Worm (Caenorhabditis elegans) whole organism, late embryonic: ENCODE measurements around the gene F39G3.3.
"Not testable (repeated sequence)": the region's sequence is repeated elsewhere in the genome, so short reads cannot be mapped to it uniquely, and the experiment has no call there.

Experiments
- C08G9.2 ChIP-seq: sonication (generic microtip); optimal IDR thresholded peaks from 2 replicates; lab custom pipeline; 2016; ENCODE audit warnings: mild to moderate bottlenecking, missing genetic modification characterization, moderate library complexity, missing compliant biosample characterization
- T23F11.4 ChIP-seq: fragments of 200-800 bp; sonication (Bioruptor generic); optimal IDR thresholded peaks from 2 replicates; lab custom pipeline; 2018; ENCODE audit warnings: mild to moderate bottlenecking, missing genetic modification characterization, missing compliant biosample characterization
- Y22D7AL.16 ChIP-seq: sonication (generic microtip); optimal IDR thresholded peaks from 2 replicates; lab custom pipeline; 2016; ENCODE audit warnings: missing genetic modification characterization, missing compliant biosample characterization
- ahr-1 ChIP-seq: sonication (generic microtip); optimal IDR thresholded peaks from 2 replicates; lab custom pipeline; 2016; ENCODE audit warnings: missing genetic modification characterization, missing compliant biosample characterization
- ceh-18 ChIP-seq: sonication (generic microtip); optimal IDR thresholded peaks from 2 replicates; lab custom pipeline; 2016; ENCODE audit warnings: missing genetic modification characterization, missing compliant biosample characterization
- ceh-19 ChIP-seq: fragments of 200-800 bp; sonication (Bioruptor generic); optimal IDR thresholded peaks from 2 replicates; lab custom pipeline; 2018; ENCODE audit warnings: mild to moderate bottlenecking, missing genetic modification characterization, missing compliant biosample characterization
- ceh-24 ChIP-seq: sonication (generic microtip); optimal IDR thresholded peaks from 2 replicates; lab custom pipeline; 2016; ENCODE audit warnings: mild to moderate bottlenecking, missing genetic modification characterization, missing compliant biosample characterization
- ceh-31 ChIP-seq: sonication (generic microtip); optimal IDR thresholded peaks from 2 replicates; lab custom pipeline; 2016; ENCODE audit warnings: missing genetic modification characterization, missing compliant biosample characterization
- ceh-34 ChIP-seq: sonication (generic microtip); optimal IDR thresholded peaks from 2 replicates; lab custom pipeline; 2016; ENCODE audit warnings: mild to moderate bottlenecking, missing genetic modification characterization, missing compliant biosample characterization
- ceh-45 ChIP-seq: fragments of 200-800 bp; sonication (Bioruptor generic); IDR thresholded peaks from 2 replicates; pipeline ENCODE4 v1.3.6; 2022; ENCODE audit warnings: missing genetic modification reagents, missing genetic modification characterization, missing compliant biosample characterization
- ceh-48 ChIP-seq: sonication (generic microtip); optimal IDR thresholded peaks from 2 replicates; lab custom pipeline; 2016; ENCODE audit warnings: missing genetic modification characterization, inconsistent platforms, missing compliant biosample characterization
- ceh-6 ChIP-seq: fragments of 200-800 bp; sonication (Bioruptor generic); optimal IDR thresholded peaks from 2 replicates; lab custom pipeline; 2018; ENCODE audit warnings: mild to moderate bottlenecking, missing genetic modification characterization, missing compliant biosample characterization
- ceh-9 ChIP-seq: sonication (generic microtip); optimal IDR thresholded peaks from 2 replicates; lab custom pipeline; 2016; ENCODE audit warnings: mild to moderate bottlenecking, missing genetic modification characterization, inconsistent platforms, missing compliant biosample characterization
- dve-1 ChIP-seq: sonication (generic microtip); optimal IDR thresholded peaks from 2 replicates; lab custom pipeline; 2017; ENCODE audit warnings: antibody characterized with exemption, mild to moderate bottlenecking, missing genetic modification characterization, missing compliant biosample characterization
- elt-2 ChIP-seq: sonication (generic microtip); optimal IDR thresholded peaks from 2 replicates; lab custom pipeline; 2016; ENCODE audit warnings: missing genetic modification reagents, missing genetic modification characterization, missing compliant biosample characterization
- elt-4 ChIP-seq: sonication (generic microtip); optimal IDR thresholded peaks from 2 replicates; lab custom pipeline; 2016; ENCODE audit warnings: missing genetic modification characterization, missing compliant biosample characterization
- ets-4 ChIP-seq: sonication (generic microtip); optimal IDR thresholded peaks from 2 replicates; lab custom pipeline; 2016; ENCODE audit warnings: missing genetic modification characterization, missing compliant biosample characterization
- eyg-1 ChIP-seq: sonication (generic microtip); optimal IDR thresholded peaks from 2 replicates; lab custom pipeline; 2016; ENCODE audit warnings: missing genotype, missing genetic modification characterization, missing compliant biosample characterization
- fkh-10 ChIP-seq: fragments of 150-350 bp; optimal IDR thresholded peaks from 2 replicates; lab custom pipeline; 2014; ENCODE audit warnings: missing biosample characterization, missing genetic modification reagents, missing genetic modification characterization
- fkh-6 ChIP-seq: sonication (generic microtip); optimal IDR thresholded peaks from 2 replicates; lab custom pipeline; 2016; ENCODE audit warnings: missing genetic modification characterization, missing compliant biosample characterization
- hlh-30 ChIP-seq: sonication (generic microtip); optimal IDR thresholded peaks from 2 replicates; lab custom pipeline; 2017; ENCODE audit warnings: antibody characterized with exemption, missing genetic modification characterization, missing compliant biosample characterization; ENCODE audit not compliant: insufficient read depth
- hlh-8 ChIP-seq: sonication (generic microtip); optimal IDR thresholded peaks from 2 replicates; lab custom pipeline; 2016; ENCODE audit warnings: missing genotype, missing genetic modification characterization, missing compliant biosample characterization
- madf-2 ChIP-seq: sonication (generic microtip); optimal IDR thresholded peaks from 2 replicates; lab custom pipeline; 2017; ENCODE audit warnings: missing genetic modification characterization, missing compliant biosample characterization
- nhr-11 ChIP-seq: fragments of 150-350 bp; optimal IDR thresholded peaks from 2 replicates; lab custom pipeline; 2014; ENCODE audit warnings: missing biosample characterization, missing genetic modification characterization
- nhr-232 ChIP-seq: sonication (generic microtip); optimal IDR thresholded peaks from 2 replicates; lab custom pipeline; 2016; ENCODE audit warnings: missing genetic modification characterization, missing compliant biosample characterization
- npax-4 ChIP-seq: sonication (generic microtip); optimal IDR thresholded peaks from 2 replicates; lab custom pipeline; 2016; ENCODE audit warnings: missing genetic modification characterization, missing compliant biosample characterization
- pag-3 ChIP-seq: sonication (generic microtip); optimal IDR thresholded peaks from 2 replicates; lab custom pipeline; 2016; ENCODE audit warnings: missing compliant biosample characterization, missing genetic modification characterization, borderline replicate concordance
- pha-2 ChIP-seq: sonication (generic microtip); optimal IDR thresholded peaks from 2 replicates; lab custom pipeline; 2017; ENCODE audit warnings: mild to moderate bottlenecking, missing genetic modification characterization, missing compliant biosample characterization
- pqm-1 ChIP-seq: sonication (generic microtip); optimal IDR thresholded peaks from 2 replicates; lab custom pipeline; 2016; ENCODE audit warnings: missing genetic modification characterization, missing compliant biosample characterization
- ref-2 ChIP-seq: sonication (generic microtip); optimal IDR thresholded peaks from 2 replicates; lab custom pipeline; 2016; ENCODE audit warnings: missing genetic modification characterization, missing compliant biosample characterization
- sdc-2 ChIP-seq: sonication (generic microtip); optimal IDR thresholded peaks from 2 replicates; lab custom pipeline; 2016; ENCODE audit warnings: missing genotype, missing genetic modification characterization, missing compliant biosample characterization
- syd-9 ChIP-seq: sonication (generic microtip); optimal IDR thresholded peaks from 2 replicates; lab custom pipeline; 2016; ENCODE audit warnings: mild to moderate bottlenecking, missing genetic modification characterization, moderate library complexity, missing compliant biosample characterization
- tbx-2 ChIP-seq: sonication (generic microtip); optimal IDR thresholded peaks from 2 replicates; lab custom pipeline; 2016; ENCODE audit warnings: missing genetic modification characterization, missing compliant biosample characterization
- tbx-7 ChIP-seq: sonication (generic microtip); optimal IDR thresholded peaks from 2 replicates; lab custom pipeline; 2016; ENCODE audit warnings: missing genotype, missing genetic modification characterization, missing compliant biosample characterization
- ttx-3 ChIP-seq: sonication (generic microtip); optimal IDR thresholded peaks from 2 replicates; lab custom pipeline; 2016; ENCODE audit warnings: missing genetic modification reagents, missing genetic modification characterization, missing compliant biosample characterization
- unc-3 ChIP-seq, 2 experiments: fragments of 200-800 bp in 1 of 2; sonication (Bioruptor generic) in 1 of 2; sonication (generic microtip) in 1 of 2; conservative IDR thresholded peaks in 1 of 2; optimal IDR thresholded peaks in 1 of 2; 2 replicates each; pipeline versions ENCODE4 v1.3.6 to Lab custom; 2016 to 2022; ENCODE audit warnings: missing compliant biosample characterization in 2 of 2, missing genetic modification characterization in 2 of 2, missing genetic modification reagents in 1 of 2
- unc-42 ChIP-seq: sonication (generic microtip); optimal IDR thresholded peaks from 2 replicates; lab custom pipeline; 2016; ENCODE audit warnings: missing genotype, missing genetic modification characterization, missing compliant biosample characterization
- ztf-16 ChIP-seq: sonication (generic microtip); optimal IDR thresholded peaks from 2 replicates; lab custom pipeline; 2017; ENCODE audit warnings: missing genetic modification characterization, missing compliant biosample characterization

Gene F39G3.3

DNA sequence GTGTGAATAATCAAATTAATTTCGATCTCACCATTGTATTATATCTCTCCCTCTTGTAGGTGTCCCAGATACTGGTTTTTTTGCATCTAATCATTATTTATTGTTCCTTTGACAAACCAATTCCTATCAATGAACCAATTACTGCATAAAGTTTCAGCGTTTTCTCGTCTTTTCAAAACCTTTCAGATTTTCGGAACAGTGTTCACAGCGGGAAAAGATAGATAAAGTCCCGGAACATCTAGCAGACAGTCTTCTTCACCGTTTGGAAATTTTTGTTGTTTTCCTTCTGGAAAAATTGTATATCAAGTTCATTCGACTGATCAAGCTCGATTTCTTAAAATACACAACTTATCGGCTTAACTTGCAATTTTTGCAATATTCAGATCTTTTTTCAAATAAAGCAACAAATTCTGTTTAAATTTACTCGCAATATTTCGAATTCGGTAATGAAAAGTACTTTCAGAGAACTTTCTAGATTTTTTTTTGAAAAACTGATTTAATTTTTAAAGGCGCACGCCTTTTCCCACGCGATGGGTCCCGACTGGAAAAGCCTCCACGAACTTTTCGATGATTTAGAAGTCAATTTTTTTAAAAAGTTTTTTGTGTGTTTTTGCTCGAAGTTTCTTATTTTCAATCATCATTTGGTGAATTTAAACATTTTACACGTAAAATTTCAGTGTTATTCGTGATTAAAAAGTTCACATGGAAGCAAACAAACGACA is 23.8 kb downstream of the F39G3.3 start, which contains the start of gene pgl-3:
Gene pgl-3 (plus strand): TSS at position 672 of the 722 bp plus-strand sequence.
- TF ChIP-seq ceh-48 (tag; lab: Kevin White, UChicago) (no peak), unc-42 (no peak), hlh-8 (tag; lab: Kevin White, UChicago) (no peak), tbx-7 (tag; lab: Kevin White, UChicago) (no peak), ets-4 (tag; lab: Kevin White, UChicago) (no peak), ref-2 (tag; lab: Kevin White, UChicago) (no peak), T23F11.4 (no peak), sdc-2 (no peak), nhr-11 (no peak)
- TF ChIP-seq, all 69 proteins: peak for 0

- TF ChIP-seq ceh-19 (no peak), eyg-1 (no peak), Y22D7AL.16 (tag; lab: Kevin White, UChicago) (no peak), ttx-3 (no peak), elt-2 (no peak), ceh-45 (GFP tag; lab: Robert Waterston, UW) (no peak), ceh-6 (no peak), pha-2 (tag; lab: Kevin White, UChicago) (no peak), ets-4 (tag; lab: Kevin White, UChicago) (no peak), ceh-9 (tag; lab: Kevin White, UChicago) (no peak), T23F11.4 (no peak), ztf-16 (tag; lab: Kevin White, UChicago) (no peak), hlh-30 (tag; lab: Kevin White, UChicago) (no peak), ceh-31 (no peak), ceh-24 (tag; lab: Kevin White, UChicago) (no peak), pqm-1 (tag; lab: Kevin White, UChicago) (no peak), syd-9 (tag; lab: Kevin White, UChicago) (no peak), ref-2 (tag; lab: Kevin White, UChicago) (no peak)
These were observed 26.3 kb downstream of the F39G3.3 start for ce11 chrV:4758019-4758418.

DNA sequence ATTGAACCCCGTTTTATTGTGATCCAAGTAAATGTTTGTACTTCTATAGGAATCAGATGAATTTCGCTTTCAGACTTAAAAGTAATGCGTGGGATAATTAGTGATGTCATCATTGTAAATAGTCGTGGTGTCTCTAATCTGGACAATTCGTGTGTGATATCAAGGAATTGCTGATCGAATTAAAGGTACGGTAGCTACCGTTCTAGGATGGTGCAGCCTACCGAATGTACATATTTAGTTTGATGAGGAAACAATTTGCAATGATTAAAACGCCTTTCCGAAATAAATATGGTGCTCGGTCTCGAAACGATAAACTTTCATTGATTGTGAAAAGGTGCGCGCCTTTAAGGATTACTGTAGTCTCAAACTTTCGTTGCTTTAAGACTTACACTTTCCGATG is 26.8 kb downstream of the F39G3.3 start:
- TF ChIP-seq fkh-10 (no peak), ceh-48 (tag; lab: Kevin White, UChicago) (no peak), ceh-34 (tag; lab: Kevin White, UChicago) (no peak), pag-3 (tag; lab: Kevin White, UChicago) (no peak), ttx-3 (no peak), npax-4 (no peak), nhr-232 (tag; lab: Kevin White, UChicago) (no peak), madf-2 (tag; lab: Kevin White, UChicago) (no peak), Y22D7AL.16 (tag; lab: Kevin White, UChicago) (no peak), syd-9 (tag; lab: Kevin White, UChicago) (no peak), ceh-19 (no peak), unc-42 (no peak), fkh-6 (no peak), hlh-8 (tag; lab: Kevin White, UChicago) (no peak), elt-2 (no peak), unc-3 (GFP tag; conservative IDR thresholded peaks at IDR 0.05; lab: Robert Waterston, UW) (no peak), unc-3 (tag; optimal IDR thresholded peaks at IDR 0.05; lab: Kevin White, UChicago) (no peak), tbx-2 (tag; lab: Kevin White, UChicago) (no peak), ceh-18 (tag; lab: Kevin White, UChicago) (no peak), ahr-1 (no peak), dve-1 (no peak)

DNA sequence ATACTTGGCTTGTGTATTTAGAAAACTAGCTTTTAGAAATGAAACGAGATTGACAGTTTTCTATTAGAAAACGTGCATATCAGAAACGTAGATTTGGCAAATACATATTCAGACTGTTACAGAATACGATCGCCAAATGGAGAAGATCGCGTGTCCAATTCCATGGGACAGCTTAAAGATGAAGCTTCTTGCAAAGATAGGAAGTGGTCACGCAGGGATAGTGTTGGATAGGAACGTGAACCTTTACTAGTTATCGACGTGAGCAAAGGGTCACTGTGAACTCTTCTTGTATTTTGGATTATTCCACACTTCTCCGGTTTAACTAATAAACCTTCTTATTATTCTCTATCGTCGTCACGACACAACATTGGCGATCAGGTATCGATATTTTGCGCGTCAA is 29.0 kb downstream of the F39G3.3 start, which contains the start of gene bgnt-1.4:
Gene bgnt-1.4 (plus strand): TSS at position 301 of the 400 bp plus-strand sequence.
- not testable (repeated sequence) for TF ChIP-seq C08G9.2 (tag; lab: Kevin White, UChicago); elt-4 (tag; lab: Kevin White, UChicago); dve-1
